Worm (Caenorhabditis elegans) whole organism, late embryonic: Measurements from ENCODE around the gene sri-24.

Experiments
- dmd-4 ChIP-seq: sonication (generic microtip); optimal IDR thresholded peaks from 2 replicates; lab custom pipeline; 2016; ENCODE audit warnings: borderline replicate concordance, missing genetic modification characterization, missing compliant biosample characterization
- elt-2 ChIP-seq: sonication (generic microtip); optimal IDR thresholded peaks from 2 replicates; lab custom pipeline; 2016; ENCODE audit warnings: missing genetic modification reagents, missing genetic modification characterization, missing compliant biosample characterization
- nfya-1 ChIP-seq: sonication (generic microtip); optimal IDR thresholded peaks from 2 replicates; lab custom pipeline; 2017; ENCODE audit warnings: missing genetic modification characterization, mild to moderate bottlenecking, missing compliant biosample characterization, antibody characterized with exemption, moderate library complexity
- nhr-11 ChIP-seq: fragments of 150-350 bp; optimal IDR thresholded peaks from 2 replicates; lab custom pipeline; 2014; ENCODE audit warnings: missing biosample characterization, missing genetic modification characterization
- pag-3 ChIP-seq: sonication (generic microtip); optimal IDR thresholded peaks from 2 replicates; lab custom pipeline; 2016; ENCODE audit warnings: missing compliant biosample characterization, missing genetic modification characterization, borderline replicate concordance
- pax-1 ChIP-seq: fragments of 150-350 bp; optimal IDR thresholded peaks from 2 replicates; lab custom pipeline; 2014; ENCODE audit warnings: missing biosample characterization, missing genetic modification characterization
- pha-4 ChIP-seq: fragments of 150-350 bp; optimal IDR thresholded peaks from 2 replicates; lab custom pipeline; 2018; ENCODE audit warnings: missing biosample characterization, missing genetic modification reagents, missing genetic modification characterization
- rnt-1 ChIP-seq: sonication (generic microtip); optimal IDR thresholded peaks from 2 replicates; lab custom pipeline; 2016; ENCODE audit warnings: missing genetic modification characterization, missing compliant biosample characterization

- no peak for TF ChIP-seq nhr-11 (tag; lab: Kevin White, UChicago)
- no peak for TF ChIP-seq rnt-1
- TF ChIP-seq pha-4 (tag; lab: Kevin White, UChicago) = no peak
- TF ChIP-seq nfya-1 (tag; lab: Kevin White, UChicago) = no peak
- no peak for TF ChIP-seq pax-1 (tag; lab: Kevin White, UChicago)
- TF ChIP-seq elt-2 (tag; lab: Kevin White, UChicago) = no peak
- no peak for TF ChIP-seq dmd-4
- no peak for TF ChIP-seq pag-3 (tag; lab: Kevin White, UChicago)
Observed at ce11 chrV:15182407-15182806, 29.6 kb upstream of the sri-24 start, which contains the start of gene fbxa-84.
